Fruit fly (Drosophila melanogaster) whole organism: ENCODE measurements around the gene ath.

Experiments
- Dll ChIP-seq: fragments of >200 bp; optimal IDR thresholded peaks from 2 replicates; lab custom pipeline; 2017
- usp ChIP-seq: fragments of >200 bp; optimal IDR thresholded peaks from 2 replicates; lab custom pipeline; 2017; ENCODE audit warnings: missing biosample characterization, missing genetic modification characterization, mixed read lengths

DNA sequence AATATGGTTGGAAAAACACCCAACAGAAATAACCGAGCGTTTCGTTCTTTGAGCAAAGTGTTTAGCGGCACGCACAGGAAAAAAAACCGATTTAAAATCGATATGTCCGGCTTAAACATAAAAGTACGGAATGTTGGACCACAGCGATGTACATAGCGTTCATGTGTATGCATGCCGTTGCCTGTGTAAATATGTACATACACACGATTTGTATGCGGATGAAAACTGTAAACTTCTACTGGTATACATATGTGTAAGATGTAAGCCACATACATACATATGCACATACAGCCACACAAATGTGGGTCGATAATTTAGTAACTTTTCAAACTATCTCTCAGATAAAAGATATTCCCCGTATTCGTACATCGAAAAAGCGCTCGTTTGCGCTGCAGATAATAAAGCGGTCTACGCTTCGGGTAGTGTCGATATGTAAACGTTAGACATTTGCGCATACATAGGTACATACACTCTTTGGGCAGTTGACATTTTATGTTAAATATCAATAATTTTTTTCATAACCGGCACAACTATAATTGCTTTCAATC, 38.8 kb downstream of the ath start:
- TF ChIP-seq Dll (lab: Kevin White, UChicago), result no peak
- no peak for TF ChIP-seq usp (GFP tag; lab: Kevin White, UChicago)
